Fruit fly (Drosophila melanogaster) whole organism, larva: ENCODE data around the gene COX7B.

Source experiments
- noc ChIP-seq: fragments of 200-800 bp; sonication (Bioruptor generic); optimal IDR thresholded peaks from 3 replicates; lab custom pipeline; 2019; ENCODE audit warnings: missing biosample characterization, mild to moderate bottlenecking, missing genetic modification characterization, moderate library complexity

COX7B gene

DNA sequence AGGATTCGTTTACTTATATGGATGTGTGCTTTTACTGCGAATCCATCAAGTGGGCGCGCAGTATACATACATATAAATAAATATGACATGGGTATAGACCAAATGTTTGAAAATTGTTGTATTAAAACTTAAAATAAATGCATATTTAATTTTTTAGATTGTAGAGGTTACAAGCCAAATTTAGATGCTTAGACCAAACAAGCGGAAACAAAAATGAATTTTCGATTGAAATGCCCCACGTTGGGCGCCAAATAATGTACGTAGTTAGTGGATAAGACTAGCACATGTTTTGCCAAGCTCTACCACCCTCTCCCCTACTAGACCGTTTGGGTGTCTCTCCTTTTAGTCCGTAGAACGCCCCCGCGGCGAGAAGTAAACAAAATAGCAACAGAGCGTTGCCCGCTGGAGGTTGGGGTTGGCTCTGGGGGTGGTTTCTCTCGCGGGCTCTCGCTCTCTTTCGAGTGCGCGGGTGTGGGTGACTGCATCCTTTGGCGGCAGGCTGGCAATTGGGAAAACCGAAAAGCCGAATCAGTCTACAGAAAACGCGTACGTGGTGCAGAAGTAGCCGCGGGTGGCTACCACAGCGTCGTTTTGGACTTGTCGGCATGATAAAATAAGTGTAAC, 13.7 kb downstream of the COX7B start, which contains the start of gene CG18265:
Gene CG18265, plus strand, starts transcription at position 530 of the 624 bp plus-strand sequence.
- TF ChIP-seq noc (tag; lab: Kevin White, UChicago): no peak

DNA sequence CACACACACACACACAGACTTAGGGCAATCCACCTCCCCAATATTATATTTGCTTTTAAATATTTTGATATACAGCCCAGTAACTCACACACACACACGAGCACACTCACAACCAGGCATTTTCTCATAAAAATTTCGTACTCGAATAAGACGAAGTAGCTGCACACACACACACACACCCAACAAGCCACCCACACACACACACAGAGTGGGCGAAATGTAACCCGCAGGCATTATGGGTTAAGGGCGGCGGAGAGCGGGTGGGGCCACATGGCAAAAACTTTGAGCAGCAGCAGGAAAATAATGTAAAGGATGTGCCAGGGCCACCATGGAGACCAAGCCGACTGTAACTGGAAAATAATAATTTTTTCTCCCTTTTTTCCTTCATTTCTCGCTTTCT, 16.3 kb downstream of the COX7B start:
- TF ChIP-seq noc (tag; lab: Kevin White, UChicago): no peak

DNA sequence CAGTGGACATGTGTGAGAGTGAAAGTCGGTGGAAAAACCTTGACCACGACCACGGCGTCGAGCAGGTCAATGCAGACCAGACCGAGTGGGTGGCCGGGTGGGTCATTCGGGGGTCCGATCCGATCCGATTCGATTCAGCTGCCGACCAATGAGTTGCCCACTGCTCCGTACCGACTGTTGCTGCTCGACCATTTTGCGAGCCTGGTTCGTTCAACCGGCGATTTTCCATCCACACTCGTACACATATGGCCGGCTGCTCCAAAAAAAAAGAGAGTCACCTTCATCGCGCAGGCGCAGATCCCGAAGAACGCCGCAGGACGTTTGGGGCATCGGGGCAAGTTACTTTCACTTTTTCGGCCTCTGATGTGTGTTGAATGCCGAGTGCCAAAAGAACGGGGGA, 19.3 kb downstream of the COX7B start:
- TF ChIP-seq noc (tag; lab: Kevin White, UChicago): no peak

DNA sequence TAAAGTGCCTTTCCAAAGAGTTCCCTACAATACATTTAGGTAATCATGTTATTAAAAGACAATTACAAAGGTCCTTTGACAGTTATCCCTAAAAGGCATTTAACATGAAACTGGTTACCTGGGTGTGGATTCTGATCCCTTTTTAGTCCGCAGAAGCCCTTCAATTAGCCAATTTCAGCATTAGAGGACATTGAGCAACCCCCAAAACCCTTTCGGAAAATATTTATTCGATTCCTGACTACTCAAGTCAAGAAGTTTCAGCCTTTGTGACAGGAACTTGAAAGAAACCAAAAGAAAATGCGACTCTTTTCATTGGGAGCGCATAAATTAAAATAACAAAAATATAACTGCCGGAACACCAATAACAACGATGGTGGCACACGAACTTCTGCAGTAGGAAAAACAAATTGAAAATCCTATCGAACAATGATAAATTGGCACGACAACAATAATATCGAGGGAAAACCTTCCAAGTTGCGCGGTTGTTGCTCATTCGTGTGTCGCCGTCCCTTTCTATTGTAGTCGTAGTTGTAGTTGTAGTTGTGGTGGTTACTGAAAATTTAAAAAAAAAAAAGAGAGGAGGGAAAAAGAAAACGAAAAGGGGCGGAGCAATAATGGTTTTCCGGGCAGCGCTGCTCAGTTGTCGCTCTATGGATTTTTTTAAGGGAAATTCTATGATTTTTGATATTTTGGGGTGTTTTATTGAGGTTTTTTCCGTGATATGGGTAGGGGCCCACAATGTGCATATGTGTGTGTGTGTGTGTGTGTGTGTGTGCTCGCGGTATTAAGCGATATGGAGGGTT, 20.6 kb downstream of the COX7B start:
- TF ChIP-seq noc (tag; lab: Kevin White, UChicago): no peak

DNA sequence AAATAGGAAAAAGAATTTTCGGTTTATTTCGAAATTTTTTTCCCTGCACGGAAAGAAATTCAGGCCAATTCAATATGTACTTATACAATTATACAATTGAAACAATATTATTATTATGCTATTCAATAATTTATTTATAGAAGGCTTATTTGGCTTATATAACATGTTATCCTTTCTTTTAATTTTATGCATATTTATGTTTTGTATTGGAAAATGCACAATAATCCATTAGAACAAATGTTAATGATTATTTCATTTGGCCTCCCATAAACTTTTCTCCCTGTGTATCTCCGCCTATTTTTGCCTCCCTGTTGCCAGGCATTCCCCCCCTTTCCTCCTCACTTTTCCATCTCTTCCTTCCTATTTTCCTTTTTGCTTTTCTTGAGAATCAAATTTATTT, 22.6 kb downstream of the COX7B start:
- no peak for TF ChIP-seq noc (tag; lab: Kevin White, UChicago)

DNA sequence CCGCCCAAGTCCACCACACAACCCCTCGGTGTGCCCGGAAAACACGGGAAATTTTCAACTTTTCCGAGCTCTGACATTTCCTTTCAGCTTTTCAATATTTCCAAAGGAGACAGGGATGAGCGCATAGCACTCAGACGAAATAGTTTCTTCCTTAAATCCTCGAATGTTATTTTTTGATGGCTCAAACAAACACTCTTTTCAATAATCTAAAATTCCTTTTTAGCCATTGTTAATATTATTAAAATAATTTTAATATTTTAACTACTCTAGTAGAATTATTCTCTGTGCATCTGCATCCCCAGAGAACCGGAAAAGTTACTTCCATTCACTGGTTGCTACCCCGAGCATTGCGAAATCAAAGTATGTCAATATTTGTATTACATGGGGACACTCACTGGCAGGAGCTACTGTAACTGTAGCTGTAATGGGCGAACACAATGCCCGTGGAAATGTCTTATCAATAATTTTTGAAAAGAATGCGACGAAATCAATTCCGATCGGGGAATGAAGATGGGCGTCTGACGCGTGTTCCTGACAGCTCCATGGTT, 32.5 kb downstream of the COX7B start:
- no peak for TF ChIP-seq noc (tag; lab: Kevin White, UChicago)

DNA sequence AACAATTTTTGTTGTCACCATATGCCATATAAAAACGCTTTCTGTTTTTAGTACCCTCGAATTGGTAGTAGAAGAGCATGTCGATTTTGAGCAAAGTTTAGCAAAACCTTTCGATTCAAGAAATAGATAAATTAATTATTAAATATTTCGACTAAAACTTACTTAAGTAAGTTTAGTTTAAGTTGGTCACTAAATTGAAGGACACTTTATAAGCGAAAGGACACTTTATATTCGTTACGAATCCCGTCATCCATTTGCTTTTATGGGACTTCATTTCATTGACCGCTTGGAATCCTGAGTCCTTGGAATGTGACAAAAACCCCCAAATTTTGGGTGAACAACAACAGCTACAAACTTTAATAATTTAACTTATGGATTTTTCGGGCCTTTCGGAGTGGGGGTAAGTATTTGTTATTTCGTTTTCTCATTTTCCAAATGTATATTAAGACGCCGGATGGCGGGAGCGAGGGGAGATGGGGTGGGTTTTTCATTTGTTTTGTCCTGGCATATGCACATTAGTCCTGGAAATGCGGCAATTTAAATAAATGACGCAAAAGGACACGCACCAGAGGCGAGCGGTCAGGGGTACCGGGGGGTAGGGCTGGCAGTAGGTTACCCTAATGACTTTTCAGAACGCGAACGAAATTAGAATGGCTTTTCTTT, 33.7 kb downstream of the COX7B start:
- TF ChIP-seq noc (tag; lab: Kevin White, UChicago): no peak

DNA sequence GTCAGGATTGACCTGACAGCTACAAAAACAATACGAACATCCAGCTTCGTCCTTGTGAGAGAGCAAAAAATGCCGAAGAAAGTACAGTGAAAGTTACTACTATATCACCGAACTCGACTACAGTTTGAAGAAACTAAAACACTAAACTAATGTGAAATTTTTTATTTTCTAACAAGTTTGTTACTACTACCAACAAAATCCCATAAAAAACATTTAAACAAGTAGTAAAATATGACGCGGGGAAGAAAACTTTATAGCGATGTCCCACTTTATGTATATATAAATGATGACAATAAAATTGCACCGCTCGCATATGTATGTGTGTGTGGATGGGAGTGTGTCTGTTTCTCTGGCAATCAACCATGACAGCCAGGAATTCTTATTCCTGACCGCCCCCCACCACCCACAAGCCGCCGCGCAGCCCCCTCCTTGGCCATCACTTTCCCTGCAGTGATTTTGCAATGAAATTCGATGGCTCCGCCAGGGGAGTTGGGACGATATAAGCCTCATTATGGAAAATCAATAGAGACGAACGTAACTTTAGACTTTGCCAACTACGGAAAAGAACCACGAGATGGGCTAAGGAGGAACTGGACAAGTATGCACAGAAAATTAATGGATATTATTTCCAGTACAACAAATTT, 36.2 kb downstream of the COX7B start:
- no peak for TF ChIP-seq noc (tag; lab: Kevin White, UChicago)

DNA sequence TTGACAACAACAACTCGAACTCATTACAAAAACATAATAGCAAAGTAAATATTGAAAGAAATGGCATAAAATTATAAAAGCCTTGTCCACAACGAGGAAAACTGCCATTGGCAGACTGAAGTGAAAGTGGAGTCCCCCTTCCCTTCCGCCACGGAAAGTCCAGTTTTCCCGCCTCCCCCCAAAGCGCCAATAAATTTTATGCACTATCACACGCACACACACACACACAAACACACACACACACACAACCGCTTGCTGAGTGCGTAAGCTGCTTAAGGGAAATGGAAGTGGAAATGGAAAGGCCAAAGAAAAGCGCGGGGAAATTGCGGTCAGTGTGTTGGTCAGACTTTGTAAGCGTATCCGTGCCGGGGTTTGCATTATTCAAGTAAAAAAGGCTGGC, 37.2 kb downstream of the COX7B start:
- TF ChIP-seq noc (tag; lab: Kevin White, UChicago): no peak

DNA sequence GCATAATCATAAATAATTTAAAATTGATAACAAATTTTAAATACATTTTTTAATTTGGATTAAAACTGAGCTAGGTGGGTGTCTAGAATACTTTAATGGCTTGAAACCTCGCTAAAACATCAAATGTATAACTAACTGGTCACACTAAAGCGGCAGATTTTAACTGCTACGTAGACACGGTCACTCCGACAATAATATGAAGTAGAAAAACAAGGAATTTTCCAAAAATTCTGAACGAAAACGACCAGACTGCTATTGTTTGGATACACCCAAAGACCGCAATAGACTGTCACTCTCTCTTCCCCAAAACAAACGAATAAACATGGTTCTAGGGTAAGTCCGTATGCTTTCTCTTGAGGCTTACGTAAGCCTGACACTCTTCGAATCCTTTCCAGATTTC, 40.5 kb downstream of the COX7B start, which contains the start of gene QIL1:
Gene QIL1, plus strand, starts transcription at position 142 of the 400 bp plus-strand sequence.
- TF ChIP-seq noc (tag; lab: Kevin White, UChicago): peak; percentile 23

DNA sequence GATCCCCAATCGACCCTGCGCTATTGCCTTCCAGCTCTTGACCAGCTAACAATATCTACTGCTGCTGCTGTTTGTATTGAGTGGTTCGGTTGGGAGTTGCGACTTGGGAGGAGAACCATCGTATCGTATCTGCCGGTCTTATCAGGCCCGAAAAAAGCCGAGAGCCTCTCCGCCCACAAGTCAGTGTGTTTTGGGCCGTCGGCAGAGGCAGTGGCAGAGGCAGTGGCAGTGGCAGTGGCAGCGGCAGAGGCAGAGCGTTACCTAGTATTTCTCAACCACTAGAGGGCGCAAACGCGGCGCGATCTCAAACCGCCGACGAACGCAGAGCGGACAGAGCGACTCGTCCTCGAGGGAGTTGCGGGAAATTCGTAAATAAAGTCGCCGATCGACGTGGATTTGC, 44.8 kb downstream of the COX7B start, which contains the start of gene SecCl:
Gene SecCl, plus strand, starts transcription at position 18 of the 400 bp plus-strand sequence.
- no peak for TF ChIP-seq noc (tag; lab: Kevin White, UChicago)

DNA sequence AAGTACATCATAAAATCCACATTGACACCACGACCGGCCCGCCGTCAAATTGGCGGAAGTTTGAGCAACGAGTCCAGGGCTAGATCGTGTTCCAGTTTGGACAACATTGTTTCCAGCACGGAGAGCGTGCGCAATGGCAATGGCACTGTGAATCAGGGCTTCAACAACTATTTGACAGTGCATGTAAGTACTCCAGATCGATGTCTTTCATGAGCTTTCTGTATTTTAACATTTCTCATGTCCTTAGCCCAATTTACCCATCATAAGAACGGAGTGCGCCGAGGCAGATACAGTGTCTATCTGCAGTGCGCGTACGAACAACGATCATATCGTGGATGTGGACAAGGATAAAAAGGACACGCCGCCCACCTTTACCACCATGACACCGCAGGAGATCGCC, 48.6 kb downstream of the COX7B start:
- TF ChIP-seq noc (tag; lab: Kevin White, UChicago): no peak

DNA sequence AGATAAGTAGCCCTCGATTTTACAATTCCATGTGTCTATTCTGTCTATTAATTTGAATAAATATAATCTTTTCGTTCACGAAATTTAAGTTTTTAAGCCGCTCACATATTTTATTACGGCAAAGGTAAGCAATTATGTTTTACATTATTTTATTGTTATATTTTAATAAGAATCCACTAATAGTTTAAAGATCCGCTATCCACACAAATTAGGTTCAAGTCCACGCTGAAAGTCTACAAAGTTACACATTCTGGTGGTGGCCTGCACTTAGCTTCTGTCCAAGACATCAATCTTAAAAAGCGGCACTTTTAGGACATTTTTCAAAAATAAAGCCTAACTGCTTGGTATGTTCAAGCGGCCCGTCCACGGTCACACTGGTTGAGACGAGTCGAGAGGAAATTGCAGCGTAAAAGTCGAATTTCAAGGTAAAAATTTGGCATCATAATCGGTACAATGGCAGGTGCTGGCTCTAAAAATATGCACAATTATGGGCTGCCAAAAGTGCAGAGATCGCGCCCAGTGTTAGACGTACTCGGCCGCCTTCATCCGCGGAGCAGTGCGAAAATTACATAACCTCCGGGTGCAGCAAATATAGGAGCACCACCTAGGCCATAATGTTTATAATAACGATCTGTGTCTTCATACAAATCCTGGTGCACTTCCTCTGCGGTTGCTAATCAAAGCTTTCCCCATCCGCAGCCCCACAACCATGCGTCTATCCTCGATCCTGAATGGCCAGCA, 49.6 kb downstream of the COX7B start, which contains the start of the genes UQCR-Q and CG46525:
Gene UQCR-Q, plus strand, starts transcription at position 51 of the 741 bp plus-strand sequence.
Gene CG46525, plus strand, starts transcription at position 510 of the 741 bp plus-strand sequence.
- TF ChIP-seq noc (tag; lab: Kevin White, UChicago): no peak
